Worm (Caenorhabditis elegans) whole organism, L1 larva: Measurements from ENCODE around the gene cnc-9.

Experiments used
- C04F5.9 ChIP-seq: sonication (generic microtip); optimal IDR thresholded peaks from 2 replicates; lab custom pipeline; 2016; ENCODE audit warnings: missing genetic modification characterization, missing compliant biosample characterization
- C34B4.2 ChIP-seq: sonication (generic microtip); optimal IDR thresholded peaks from 2 replicates; lab custom pipeline; 2017; ENCODE audit warnings: mild to moderate bottlenecking, missing genetic modification characterization, missing compliant biosample characterization
- F16B12.6 ChIP-seq: fragments of 150-350 bp; optimal IDR thresholded peaks from 2 replicates; lab custom pipeline; 2014; ENCODE audit warnings: missing biosample characterization, missing genetic modification characterization
- Y116A8C.19 ChIP-seq: sonication (generic microtip); optimal IDR thresholded peaks from 2 replicates; lab custom pipeline; 2016; ENCODE audit warnings: missing compliant biosample characterization, missing genetic modification characterization, borderline replicate concordance
- aha-1 ChIP-seq: fragments of 150-350 bp; optimal IDR thresholded peaks from 2 replicates; lab custom pipeline; 2014; ENCODE audit warnings: missing biosample characterization, missing genetic modification characterization
- alr-1 ChIP-seq: fragments of 200-800 bp; sonication (Bioruptor generic); optimal IDR thresholded peaks from 2 replicates; lab custom pipeline; 2018; ENCODE audit warnings: borderline replicate concordance, mild to moderate bottlenecking, missing genetic modification characterization, missing compliant biosample characterization
- ama-1 ChIP-seq: fragments of 150-350 bp; optimal IDR thresholded peaks from 2 replicates; lab custom pipeline; 2014
- blmp-1 ChIP-seq: fragments of 150-350 bp; optimal IDR thresholded peaks from 2 replicates; lab custom pipeline; 2014; ENCODE audit warnings: missing biosample characterization, missing genetic modification characterization
- ceh-82 ChIP-seq, 3 experiments: fragments of 150-350 bp in 1 of 3; sonication (generic microtip) in 2 of 3; optimal IDR thresholded peaks; 2 replicates each; lab custom pipeline; 2014 to 2017; ENCODE audit warnings: missing biosample characterization in 3 of 3, missing genetic modification characterization in 3 of 3
- ceh-90 ChIP-seq: sonication (generic microtip); optimal IDR thresholded peaks from 2 replicates; lab custom pipeline; 2016; ENCODE audit warnings: missing genetic modification characterization, missing compliant biosample characterization
- ces-1 ChIP-seq: fragments of 150-350 bp; optimal IDR thresholded peaks from 2 replicates; lab custom pipeline; 2014; ENCODE audit warnings: missing biosample characterization, missing genetic modification reagents, missing genetic modification characterization
- efl-1 ChIP-seq, 4 experiments: fragments of 150-350 bp; optimal IDR thresholded peaks in 3 of 4; peaks in 1 of 4; 1 replicate in 1 of 4; 2 replicates in 3 of 4; lab custom pipeline; 2014; ENCODE audit warnings: missing biosample characterization in 2 of 4, missing genetic modification characterization in 2 of 4, missing genetic modification reagents in 2 of 4
- elt-2 ChIP-seq: sonication (generic microtip); optimal IDR thresholded peaks from 2 replicates; lab custom pipeline; 2016; ENCODE audit warnings: missing genetic modification characterization, mild to moderate bottlenecking, inconsistent platforms, missing compliant biosample characterization, missing genetic modification reagents
- ets-5 ChIP-seq: fragments of 200-800 bp; sonication (Bioruptor generic); IDR thresholded peaks from 2 replicates; pipeline ENCODE4 v1.3.6; 2022; ENCODE audit warnings: missing genetic modification characterization, missing compliant biosample characterization
- hlh-17 ChIP-seq: fragments of 200-800 bp; sonication (Bioruptor generic); optimal IDR thresholded peaks from 2 replicates; lab custom pipeline; 2018; ENCODE audit warnings: missing genetic modification characterization, mild to moderate bottlenecking, missing compliant biosample characterization, moderate library complexity, borderline replicate concordance
- jun-1 ChIP-seq: fragments of 150-350 bp; optimal IDR thresholded peaks from 2 replicates; lab custom pipeline; 2014; ENCODE audit warnings: missing biosample characterization, missing genetic modification reagents, missing genetic modification characterization
- lin-15B ChIP-seq: fragments of 150-350 bp; sonication (generic microtip); optimal IDR thresholded peaks from 3 replicates; lab custom pipeline; 2014; ENCODE audit warnings: missing biosample characterization, missing genetic modification characterization
- lin-39 ChIP-seq: fragments of 150-350 bp; optimal IDR thresholded peaks from 2 replicates; lab custom pipeline; 2014; ENCODE audit warnings: missing biosample characterization, missing genetic modification reagents, missing genetic modification characterization
- lsy-2 ChIP-seq, 2 experiments: fragments of 150-350 bp; optimal IDR thresholded peaks; 2 replicates each; lab custom pipeline; 2014; ENCODE audit warnings: missing biosample characterization in 2 of 2, missing genetic modification characterization in 2 of 2
- mdl-1 ChIP-seq, 2 experiments: fragments of 150-350 bp; optimal IDR thresholded peaks; 2 replicates each; lab custom pipeline; 2014 to 2017; ENCODE audit warnings: missing biosample characterization in 2 of 2, missing genetic modification characterization in 2 of 2, inconsistent platforms in 1 of 2
- mef-2 ChIP-seq: fragments of 150-350 bp; optimal IDR thresholded peaks from 2 replicates; lab custom pipeline; 2014; ENCODE audit warnings: missing biosample characterization, missing genetic modification characterization
- mep-1 ChIP-seq: fragments of 150-350 bp; optimal IDR thresholded peaks from 2 replicates; lab custom pipeline; 2014; ENCODE audit warnings: missing biosample characterization, missing genetic modification characterization
- nhr-11 ChIP-seq: fragments of 150-350 bp; optimal IDR thresholded peaks from 2 replicates; lab custom pipeline; 2014; ENCODE audit warnings: missing biosample characterization, missing genetic modification characterization
- nhr-20 ChIP-seq: sonication (generic microtip); optimal IDR thresholded peaks from 2 replicates; lab custom pipeline; 2016; ENCODE audit warnings: mild to moderate bottlenecking, missing genetic modification characterization, missing compliant biosample characterization
- nhr-237 ChIP-seq: fragments of 150-350 bp; optimal IDR thresholded peaks from 2 replicates; lab custom pipeline; 2014; ENCODE audit warnings: missing biosample characterization, missing genetic modification characterization
- nhr-47 ChIP-seq: sonication (generic microtip); optimal IDR thresholded peaks from 2 replicates; lab custom pipeline; 2016; ENCODE audit warnings: mild to moderate bottlenecking, missing genetic modification characterization, moderate library complexity, missing compliant biosample characterization
- nhr-71 ChIP-seq: sonication (generic microtip); optimal IDR thresholded peaks from 2 replicates; lab custom pipeline; 2016; ENCODE audit warnings: mild to moderate bottlenecking, missing genetic modification characterization, moderate library complexity, missing compliant biosample characterization
- nhr-77 ChIP-seq: fragments of 150-350 bp; optimal IDR thresholded peaks from 2 replicates; lab custom pipeline; 2014; ENCODE audit warnings: missing biosample characterization, missing genetic modification characterization
- nhr-85 ChIP-seq: sonication (generic microtip); peaks from one replicate; lab custom pipeline; 2016; ENCODE audit warnings: missing genetic modification characterization, inconsistent platforms, missing compliant biosample characterization
- nhr-90 ChIP-seq: sonication (generic microtip); optimal IDR thresholded peaks from 2 replicates; lab custom pipeline; 2016; ENCODE audit warnings: mild to moderate bottlenecking, missing genetic modification characterization, missing compliant biosample characterization; ENCODE audit not compliant: poor library complexity
- pax-3 ChIP-seq: fragments of 200-800 bp; sonication (Bioruptor generic); optimal IDR thresholded peaks from 2 replicates; lab custom pipeline; 2018; ENCODE audit warnings: mild to moderate bottlenecking, missing genetic modification characterization, moderate library complexity, missing compliant biosample characterization
- rnt-1 ChIP-seq: sonication (generic microtip); optimal IDR thresholded peaks from 2 replicates; lab custom pipeline; 2016; ENCODE audit warnings: mild to moderate bottlenecking, missing genetic modification characterization, moderate library complexity, missing compliant biosample characterization
- skn-1 ChIP-seq: fragments of 150-350 bp; optimal IDR thresholded peaks from 2 replicates; lab custom pipeline; 2014; ENCODE audit warnings: missing biosample characterization, missing genetic modification characterization
- snpc-4 ChIP-seq: fragments of 150-350 bp; optimal IDR thresholded peaks from 2 replicates; lab custom pipeline; 2014; ENCODE audit warnings: missing biosample characterization, missing genetic modification characterization
- snu-23 ChIP-seq: sonication (generic microtip); optimal IDR thresholded peaks from 2 replicates; lab custom pipeline; 2016; ENCODE audit warnings: missing genetic modification characterization, missing compliant biosample characterization
- unc-62 ChIP-seq: fragments of 150-350 bp; optimal IDR thresholded peaks from 2 replicates; lab custom pipeline; 2014; ENCODE audit warnings: missing biosample characterization, missing genetic modification reagents, missing genetic modification characterization
- unc-98 ChIP-seq: fragments of 200-800 bp; sonication (Bioruptor generic); IDR thresholded peaks from 2 replicates; pipeline ENCODE4 v1.3.6; 2022; ENCODE audit warnings: missing genetic modification characterization, missing compliant biosample characterization
- zip-4 ChIP-seq: fragments of 200-800 bp; sonication (Bioruptor generic); optimal IDR thresholded peaks from 2 replicates; lab custom pipeline; 2018; ENCODE audit warnings: mild to moderate bottlenecking, missing genetic modification characterization, moderate library complexity, missing compliant biosample characterization

The cnc-9 gene

DNA sequence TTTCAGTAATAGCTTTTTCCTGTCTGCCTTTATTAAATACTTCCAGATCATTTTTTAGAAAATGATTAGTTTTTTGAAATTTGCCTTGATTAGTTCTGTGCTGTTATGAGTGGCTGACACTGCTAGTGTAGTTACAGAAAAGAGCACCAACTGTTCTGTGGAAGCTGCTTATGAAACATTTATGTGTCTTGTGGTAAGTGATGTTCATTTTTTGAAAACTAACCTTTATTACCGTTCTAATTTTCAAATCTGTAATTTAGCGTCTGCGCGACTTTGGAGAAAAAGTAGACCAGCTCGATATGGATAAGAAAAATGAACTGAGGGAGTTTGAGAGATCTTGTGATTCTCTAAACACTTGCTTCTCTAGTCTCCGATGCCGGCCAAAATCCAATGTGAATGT is 30.4 kb downstream of the cnc-9 start, which contains the start of gene srj-14:
Gene srj-14, plus strand, starts transcription at position 131 of the 400 bp plus-strand sequence.
- TF ChIP-seq lin-39 (tag; lab: Kevin White, UChicago) (no peak), aha-1 (tag; lab: Kevin White, UChicago) (no peak), snpc-4 (tag; lab: Kevin White, UChicago) (no peak), rnt-1 (tag; lab: Kevin White, UChicago) (no peak), efl-1 (optimal IDR thresholded peaks at IDR 0.05; lab: Kevin White, UChicago) (no peak), efl-1 (GFP tag; optimal IDR thresholded peaks at IDR 0.05 in 1 of 2; lab: Kevin White, UChicago) (peak in 1 of 2 experiments; percentile 77), alr-1 (tag; lab: Kevin White, UChicago) (no peak), ceh-90 (tag; lab: Kevin White, UChicago) (no peak)

DNA sequence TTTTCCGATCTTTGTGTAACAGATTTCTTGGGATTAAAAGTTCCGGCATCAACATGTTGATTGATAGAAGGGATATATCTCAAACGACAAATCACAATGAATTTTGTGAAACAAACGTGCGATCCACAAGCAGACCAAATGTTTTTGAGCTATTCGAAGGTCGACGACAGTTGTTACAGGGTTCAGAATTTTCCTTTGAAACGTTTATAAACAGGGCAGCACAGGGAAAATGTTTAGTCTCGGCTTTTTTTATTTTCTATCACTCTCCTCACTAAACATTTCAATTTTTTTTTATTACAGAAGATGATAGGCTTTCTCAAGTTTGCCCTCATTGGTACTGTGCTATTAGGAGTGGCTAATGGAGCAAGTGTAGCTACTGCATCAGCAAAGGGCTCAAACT is 35.0 kb downstream of the cnc-9 start, which contains the start of gene exc-13:
Gene exc-13, plus strand, starts transcription at position 301 of the 400 bp plus-strand sequence.
- peak; percentile 5 for TF ChIP-seq nhr-71 (tag; lab: Kevin White, UChicago)
- TF ChIP-seq ceh-90 (tag; lab: Kevin White, UChicago) = no peak

DNA sequence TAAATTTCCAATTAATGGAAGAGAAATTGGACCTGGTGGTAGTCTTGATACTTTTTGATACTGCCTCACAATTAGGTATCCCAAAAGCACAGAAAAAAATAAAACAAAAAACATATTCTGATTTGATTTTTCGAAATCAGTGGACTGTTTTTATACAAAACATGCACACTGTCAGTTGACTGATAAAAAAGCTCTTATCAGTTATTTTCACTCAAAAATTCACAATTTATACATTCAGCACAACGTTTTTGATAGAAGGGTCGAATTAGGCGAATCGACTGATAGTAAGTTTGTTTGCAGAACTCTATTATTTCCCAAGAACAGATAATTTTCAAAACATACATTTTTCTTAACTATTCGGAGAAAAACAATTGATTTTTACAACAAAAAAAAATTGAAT is 35.9 kb downstream of the cnc-9 start, which contains the start of gene cyp-35A2:
Gene cyp-35A2, minus strand, starts transcription at position 124 of the 400 bp plus-strand sequence.
- peak; percentile 90 for TF ChIP-seq elt-2
- no peak for TF ChIP-seq blmp-1 (tag; lab: Kevin White, UChicago)
- TF ChIP-seq unc-98 (GFP tag; lab: Robert Waterston, UW) = no peak
- TF ChIP-seq Y116A8C.19 (tag; lab: Kevin White, UChicago) = no peak

DNA sequence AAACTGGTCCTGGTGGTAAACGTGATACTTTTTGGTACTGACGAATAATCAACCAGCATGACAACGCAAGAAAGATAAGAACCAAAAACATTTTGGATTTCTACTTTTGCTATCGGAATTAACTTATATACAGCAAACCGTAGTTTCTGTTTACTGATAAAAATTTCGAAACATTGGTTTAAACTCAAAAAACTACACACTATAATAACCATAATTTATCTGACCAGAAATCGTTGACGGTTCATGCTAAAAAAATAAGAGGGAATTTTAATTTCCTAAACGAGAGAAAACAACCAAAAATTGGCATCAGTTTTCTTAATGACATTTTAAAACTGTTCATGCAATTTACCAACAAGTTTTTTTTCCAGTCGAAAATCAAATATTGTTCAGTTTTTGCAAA is 38.3 kb downstream of the cnc-9 start, which contains the start of gene cyp-35A1:
Gene cyp-35A1, minus strand, starts transcription at position 101 of the 400 bp plus-strand sequence.
- no peak for TF ChIP-seq mef-2 (tag; lab: Kevin White, UChicago)
- no peak for TF ChIP-seq unc-62 (GFP tag; lab: Kevin White, UChicago)
- TF ChIP-seq zip-4 (GFP tag; lab: Kevin White, UChicago) = no peak
- no peak for TF ChIP-seq efl-1 (optimal IDR thresholded peaks at IDR 0.05; lab: Kevin White, UChicago)
- TF ChIP-seq efl-1 (GFP tag; optimal IDR thresholded peaks at IDR 0.05 in 1 of 2; lab: Kevin White, UChicago) = peak in 1 of 2 experiments; percentile 37
- TF ChIP-seq nhr-20 (tag; lab: Kevin White, UChicago) = no peak

DNA sequence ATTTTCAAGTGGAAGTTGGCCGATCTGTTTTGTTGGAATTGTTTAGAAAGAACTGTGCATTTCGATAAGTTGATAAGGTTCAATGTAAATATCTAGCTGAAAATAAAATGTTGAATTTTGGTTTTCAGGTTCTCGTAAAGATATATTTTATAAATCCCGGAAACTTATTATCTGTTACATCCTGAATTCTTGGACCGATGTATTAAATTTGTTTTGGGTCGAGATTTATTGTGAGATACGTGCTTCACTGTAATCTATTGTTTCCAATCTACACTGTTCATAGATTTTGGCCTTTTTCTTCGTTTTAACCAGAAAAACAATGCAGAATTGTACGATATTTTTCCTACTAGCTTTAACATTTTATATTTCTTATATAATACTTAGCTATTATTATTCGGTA is 42.9 kb downstream of the cnc-9 start, which contains the start of gene C03G6.6:
Gene C03G6.6, plus strand, starts transcription at position 301 of the 400 bp plus-strand sequence.
- no peak for TF ChIP-seq C34B4.2 (tag; lab: Kevin White, UChicago)
- no peak for TF ChIP-seq ceh-82 (tag; optimal IDR thresholded peaks at IDR 0.05; lab: Kevin White, UChicago)
- TF ChIP-seq mdl-1 (tag; optimal IDR thresholded peaks at IDR 0.05; lab: Kevin White, UChicago) = no peak
- no peak for TF ChIP-seq lin-15B (tag; lab: Kevin White, UChicago)
- TF ChIP-seq ets-5 (GFP tag; lab: Robert Waterston, UW) = no peak
- TF ChIP-seq nhr-237 = no peak
- no peak for TF ChIP-seq nhr-20 (tag; lab: Kevin White, UChicago)

DNA sequence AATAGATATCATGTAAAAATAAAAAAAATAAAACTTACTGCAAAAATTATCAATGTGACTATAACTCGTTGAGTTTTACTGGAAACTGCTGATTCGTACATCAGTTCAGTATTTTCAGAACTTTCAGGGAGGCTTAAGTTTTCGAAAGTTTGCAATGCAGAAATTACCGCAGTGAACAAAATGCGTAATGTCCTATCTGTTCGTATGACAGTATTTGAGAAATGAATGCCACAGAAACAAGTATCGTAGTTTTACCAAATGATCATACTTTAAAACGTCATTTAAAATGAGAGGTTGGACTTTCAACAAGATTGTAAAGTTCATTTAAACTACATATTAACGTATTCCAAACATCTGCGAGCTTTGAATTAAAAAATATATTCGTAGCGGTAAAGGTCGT is 43.3 kb downstream of the cnc-9 start, which contains the start of gene C03G6.21:
Gene C03G6.21, minus strand, starts transcription at position 101 of the 400 bp plus-strand sequence.
- no peak for TF ChIP-seq ces-1 (GFP tag; lab: Kevin White, UChicago)
- no peak for TF ChIP-seq nhr-77 (tag; lab: Kevin White, UChicago)
- no peak for TF ChIP-seq skn-1 (tag; lab: Kevin White, UChicago)
- no peak for TF ChIP-seq unc-62 (GFP tag; lab: Kevin White, UChicago)
- TF ChIP-seq F16B12.6 = no peak
- no peak for TF ChIP-seq alr-1 (tag; lab: Kevin White, UChicago)
- no peak for TF ChIP-seq nhr-90
- no peak for TF ChIP-seq lsy-2 (tag; optimal IDR thresholded peaks at IDR 0.05; lab: Kevin White, UChicago)
- no peak for TF ChIP-seq snu-23
- TF ChIP-seq hlh-17 (GFP tag; lab: Kevin White, UChicago) = no peak
- TF ChIP-seq nhr-47 (tag; lab: Kevin White, UChicago) = no peak
- TF ChIP-seq pax-3 (tag; lab: Kevin White, UChicago) = no peak
- TF ChIP-seq ama-1 (lab: Kevin White, UChicago) = no peak
- no peak for TF ChIP-seq jun-1 (tag; lab: Kevin White, UChicago)
- no peak for TF ChIP-seq C04F5.9
- TF ChIP-seq nhr-11 = no peak
- TF ChIP-seq mep-1 = no peak
- no peak for TF ChIP-seq nhr-85 (tag; lab: Kevin White, UChicago)
